Worm (Caenorhabditis elegans): ENCODE results near the gene C15B12.9.

C15B12.9 gene

DNA sequence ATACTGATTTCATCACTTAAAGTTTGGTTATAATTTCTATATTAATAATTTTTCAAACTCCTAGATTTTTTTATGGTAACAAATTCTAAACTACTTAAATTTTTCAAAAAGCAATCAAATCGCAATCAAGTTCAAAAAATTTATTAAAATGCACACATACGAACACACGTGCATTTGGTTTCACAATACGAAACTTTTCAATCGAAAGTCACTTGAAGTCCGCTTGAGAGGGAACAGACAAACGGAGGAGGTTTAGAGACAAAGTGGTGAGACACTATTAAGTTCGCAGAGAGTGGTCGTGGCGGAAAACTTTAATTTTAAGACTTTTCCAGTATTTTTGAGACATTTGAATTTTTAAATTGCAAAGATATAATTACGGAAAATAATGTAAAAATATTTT is 37.1 kb downstream of the C15B12.9 start, which contains the start of gene glr-8:
Gene glr-8 (plus strand): TSS at position 319 of the 400 bp plus-strand sequence.
- TF ChIP-seq sox-4 (tag; optimal IDR thresholded peaks at IDR 0.05) (no peak), mec-3 (tag; optimal IDR thresholded peaks at IDR 0.05; ENCODE audit: borderline replicate concordance) (no peak), hlh-15 (tag; optimal IDR thresholded peaks at IDR 0.05) (no peak), ztf-16 (tag; optimal IDR thresholded peaks at IDR 0.05) (no peak), pha-2 (tag; optimal IDR thresholded peaks at IDR 0.05) (no peak), syd-9 (tag; optimal IDR thresholded peaks at IDR 0.05) (no peak), ceh-22 (tag; optimal IDR thresholded peaks at IDR 0.05) (no peak), zip-5 (tag; optimal IDR thresholded peaks at IDR 0.05) (no peak), lin-11 (tag; optimal IDR thresholded peaks at IDR 0.05) (no peak), K02D7.2 (tag; optimal IDR thresholded peaks at IDR 0.05) (no peak), sox-2 (GFP tag; IDR thresholded peaks at IDR 0.05) (no peak)

DNA sequence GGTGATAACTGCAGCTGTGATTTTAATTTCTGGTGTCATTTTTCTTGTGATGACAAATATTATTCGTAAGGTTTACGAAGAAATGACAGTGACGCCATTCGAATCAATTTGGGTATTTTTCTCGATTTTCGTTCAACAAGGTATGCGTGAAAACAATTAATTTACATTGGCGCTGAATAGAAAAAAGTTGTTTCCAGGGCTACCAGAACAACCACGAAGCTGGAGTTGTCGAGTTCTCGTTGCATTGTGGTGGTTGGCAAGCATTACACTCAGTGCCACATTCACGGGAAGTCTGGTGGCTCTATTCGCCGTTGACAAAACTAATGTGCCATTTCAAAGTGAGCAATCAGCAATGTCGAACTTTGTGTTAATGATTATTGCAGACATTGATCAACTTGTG is 39.1 kb downstream of the C15B12.9 start:
- TF ChIP-seq odd-2 (tag; optimal IDR thresholded peaks at IDR 0.05), result no peak
- TF ChIP-seq ahr-1 (tag; optimal IDR thresholded peaks at IDR 0.05), result no peak
- no peak for TF ChIP-seq ceh-6 (GFP tag; optimal IDR thresholded peaks at IDR 0.05)
- TF ChIP-seq pag-3 (tag; optimal IDR thresholded peaks at IDR 0.05; ENCODE audit: borderline replicate concordance), result no peak

DNA sequence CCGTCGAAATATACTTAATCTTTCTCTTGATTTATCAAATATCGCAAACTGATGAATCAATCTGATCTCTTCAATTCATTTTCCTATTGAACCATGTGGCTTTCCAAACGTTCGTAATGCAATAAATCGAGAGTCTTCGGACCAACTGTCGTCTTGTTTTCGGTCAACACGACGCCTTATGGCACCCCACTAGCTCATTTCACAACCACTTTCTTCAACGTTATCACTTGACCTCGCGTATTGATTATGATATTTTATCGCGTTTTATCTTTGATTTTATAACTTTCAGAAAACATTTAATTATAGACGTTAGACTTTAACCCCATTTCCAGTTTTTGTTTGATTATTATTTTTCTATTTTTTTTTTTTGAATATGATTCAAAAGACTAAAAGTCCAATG is 41.2 kb downstream of the C15B12.9 start:
- no peak for TF ChIP-seq ahr-1 (tag; optimal IDR thresholded peaks at IDR 0.05)
- TF ChIP-seq eyg-1 (tag; optimal IDR thresholded peaks at IDR 0.05), result no peak
- no peak for TF ChIP-seq ceh-22 (tag; optimal IDR thresholded peaks at IDR 0.05)
- TF ChIP-seq sdc-2 (tag; optimal IDR thresholded peaks at IDR 0.05), result no peak
- TF ChIP-seq C38D4.7 (GFP tag; optimal IDR thresholded peaks at IDR 0.05), result no peak
- no peak for TF ChIP-seq ceh-19 (GFP tag; optimal IDR thresholded peaks at IDR 0.05)
- no peak for TF ChIP-seq C08G9.2 (tag; optimal IDR thresholded peaks at IDR 0.05)
- no peak for TF ChIP-seq F13H6.1 (tag; optimal IDR thresholded peaks at IDR 0.05)
- peak; percentile 60 for TF ChIP-seq elt-2 (tag; optimal IDR thresholded peaks at IDR 0.05)

DNA sequence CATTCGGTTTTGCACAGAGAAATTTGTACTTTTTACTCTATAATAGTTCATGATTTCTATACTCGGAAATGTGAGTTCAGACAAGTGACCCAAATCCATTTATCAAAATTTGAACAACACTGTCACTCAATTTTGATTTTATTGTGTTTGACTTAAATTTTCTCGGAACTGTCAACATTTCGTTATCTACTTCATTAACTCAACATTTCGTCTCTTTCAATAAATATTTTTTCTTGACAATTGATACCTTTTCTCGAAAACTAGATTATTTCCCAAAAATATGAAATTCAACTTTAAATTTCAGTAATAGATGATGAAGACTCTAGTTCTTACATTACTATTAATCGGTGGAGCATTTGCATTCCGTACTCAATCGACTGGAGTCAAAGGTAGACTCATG is 42.0 kb downstream of the C15B12.9 start, which contains the start of gene ttr-36:
Gene ttr-36 (plus strand): TSS at position 301 of the 400 bp plus-strand sequence.
- TF ChIP-seq elt-2 (tag; optimal IDR thresholded peaks at IDR 0.05) (no peak), nfya-1 (tag; optimal IDR thresholded peaks at IDR 0.05) (no peak), nhr-11 (tag; optimal IDR thresholded peaks at IDR 0.05) (no peak), nhr-232 (tag; optimal IDR thresholded peaks at IDR 0.05) (no peak), zip-5 (tag; optimal IDR thresholded peaks at IDR 0.05) (no peak), pax-1 (tag; optimal IDR thresholded peaks at IDR 0.05) (no peak), ceh-30 (tag; optimal IDR thresholded peaks at IDR 0.05) (no peak), dmd-4 (tag; optimal IDR thresholded peaks at IDR 0.05; ENCODE audit: borderline replicate concordance) (no peak), madf-2 (tag; optimal IDR thresholded peaks at IDR 0.05) (no peak), npax-4 (tag; optimal IDR thresholded peaks at IDR 0.05) (no peak), unc-86 (tag; optimal IDR thresholded peaks at IDR 0.05) (no peak), hlh-13 (GFP tag; optimal IDR thresholded peaks at IDR 0.05) (no peak), lim-6 (tag; optimal IDR thresholded peaks at IDR 0.05) (no peak), sox-2 (GFP tag; IDR thresholded peaks at IDR 0.05) (no peak), ttx-3 (tag; optimal IDR thresholded peaks at IDR 0.05) (no peak), ceh-6 (GFP tag; optimal IDR thresholded peaks at IDR 0.05) (no peak), ceh-31 (tag; optimal IDR thresholded peaks at IDR 0.05) (no peak)

DNA sequence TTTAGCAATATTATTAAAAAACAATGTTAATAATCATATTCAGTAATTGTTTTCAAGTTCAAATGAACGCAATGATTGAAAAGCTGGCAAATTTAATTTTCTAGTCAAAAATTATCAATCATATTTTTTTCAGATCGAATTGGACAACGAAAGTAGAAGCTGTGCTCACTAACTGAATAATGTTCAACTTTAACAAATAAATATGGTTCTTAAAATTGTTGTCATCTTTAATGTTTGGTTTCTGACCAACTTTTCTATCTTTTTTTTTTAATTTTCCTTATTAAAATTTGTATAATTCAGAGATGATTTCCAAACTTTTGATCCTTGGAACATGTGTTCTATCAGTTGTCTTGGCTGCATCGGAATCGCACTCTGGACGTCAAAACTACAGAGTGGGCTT is 43.4 kb downstream of the C15B12.9 start, which contains the start of gene ttr-35:
Gene ttr-35 (plus strand): TSS at position 301 of the 400 bp plus-strand sequence.
- TF ChIP-seq K09A11.1 (tag; optimal IDR thresholded peaks at IDR 0.05; ENCODE audit: insufficient read depth), result no peak
- no peak for TF ChIP-seq hlh-6 (tag; optimal IDR thresholded peaks at IDR 0.05)
- no peak for TF ChIP-seq ceh-48 (tag; optimal IDR thresholded peaks at IDR 0.05)
- TF ChIP-seq unc-86 (tag; optimal IDR thresholded peaks at IDR 0.05), result no peak
- no peak for TF ChIP-seq hlh-30 (tag; optimal IDR thresholded peaks at IDR 0.05; ENCODE audit: insufficient read depth)
- no peak for TF ChIP-seq npax-4 (tag; optimal IDR thresholded peaks at IDR 0.05)
- no peak for TF ChIP-seq odd-2 (tag; optimal IDR thresholded peaks at IDR 0.05)
- TF ChIP-seq pros-1 (tag; optimal IDR thresholded peaks at IDR 0.05), result no peak
- TF ChIP-seq sox-2 (GFP tag; IDR thresholded peaks at IDR 0.05), result no peak
- TF ChIP-seq ceh-30 (tag; optimal IDR thresholded peaks at IDR 0.05), result no peak
- no peak for TF ChIP-seq ceh-14 (tag; optimal IDR thresholded peaks at IDR 0.05)
- TF ChIP-seq syd-9 (tag; optimal IDR thresholded peaks at IDR 0.05), result no peak
- TF ChIP-seq dve-1 (tag; optimal IDR thresholded peaks at IDR 0.05), result no peak
- no peak for TF ChIP-seq ref-2 (tag; optimal IDR thresholded peaks at IDR 0.05)
- TF ChIP-seq ceh-18 (tag; optimal IDR thresholded peaks at IDR 0.05), result no peak
- no peak for TF ChIP-seq ceh-9 (tag; optimal IDR thresholded peaks at IDR 0.05)
- no peak for TF ChIP-seq pha-4 (tag; optimal IDR thresholded peaks at IDR 0.05)
- TF ChIP-seq mec-3 (tag; optimal IDR thresholded peaks at IDR 0.05; ENCODE audit: borderline replicate concordance), result no peak
- TF ChIP-seq ceh-6 (GFP tag; optimal IDR thresholded peaks at IDR 0.05), result no peak

All from whole organism, late embryonic.